Worm (Caenorhabditis elegans): ENCODE results near the gene cap-1.

Gene cap-1

DNA sequence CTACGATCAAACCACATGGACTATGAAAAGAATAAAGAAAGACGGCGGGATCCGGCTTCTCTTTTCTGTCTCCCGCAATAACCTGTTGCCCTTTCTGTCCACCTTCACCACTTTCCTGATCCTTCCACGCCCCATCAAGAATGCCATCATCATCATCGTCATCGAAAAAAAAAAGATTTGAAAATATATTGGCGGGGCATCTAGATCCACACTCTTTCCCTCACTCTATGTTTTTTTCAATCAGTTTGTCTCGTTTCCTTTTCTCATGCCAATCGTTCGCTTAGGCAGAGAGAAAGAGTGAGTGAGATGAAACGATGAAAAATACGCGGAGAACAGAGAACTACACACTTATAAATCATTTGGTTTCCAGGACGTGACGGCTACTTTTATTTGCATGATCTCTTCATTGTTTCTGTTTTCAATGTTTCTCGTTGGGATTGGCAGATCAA, 3.6 kb upstream of the cap-1 start (continued):
- TF ChIP-seq nhr-20 (tag; optimal IDR thresholded peaks at IDR 0.05) = peak; percentile 17
- no peak for TF ChIP-seq ceh-63 (GFP tag; optimal IDR thresholded peaks at IDR 0.05)
- TF ChIP-seq mef-2 (tag; optimal IDR thresholded peaks at IDR 0.05) = no peak
- no peak for TF ChIP-seq ceh-90 (tag; optimal IDR thresholded peaks at IDR 0.05)
- TF ChIP-seq ceh-82 (tag; optimal IDR thresholded peaks at IDR 0.05) = no peak
- no peak for TF ChIP-seq elt-2 (tag; optimal IDR thresholded peaks at IDR 0.05)
- TF ChIP-seq fkh-4 (tag; optimal IDR thresholded peaks at IDR 0.05; ENCODE audit: borderline replicate concordance) = no peak
- TF ChIP-seq sup-37 (GFP tag; optimal IDR thresholded peaks at IDR 0.05) = no peak
- TF ChIP-seq nhr-28 (tag; optimal IDR thresholded peaks at IDR 0.05) = no peak
- TF ChIP-seq nhr-76 (tag; optimal IDR thresholded peaks at IDR 0.05) = no peak
- no peak for TF ChIP-seq grh-1 (GFP tag; IDR thresholded peaks at IDR 0.05)
- no peak for TF ChIP-seq lin-15B (tag; optimal IDR thresholded peaks at IDR 0.05)
- TF ChIP-seq mab-9 (GFP tag; IDR thresholded peaks at IDR 0.05) = no peak
- TF ChIP-seq pag-3 (tag; optimal IDR thresholded peaks at IDR 0.05; ENCODE audit: borderline replicate concordance, insufficient read depth) = peak; percentile 57
- TF ChIP-seq egl-13 (tag; optimal IDR thresholded peaks at IDR 0.05) = no peak
- TF ChIP-seq tlp-1 (tag; optimal IDR thresholded peaks at IDR 0.05) = no peak
- no peak for TF ChIP-seq aly-2 (tag; optimal IDR thresholded peaks at IDR 0.05)
- TF ChIP-seq nhr-19 (GFP tag; conservative IDR thresholded peaks at IDR 0.05) = no peak
- no peak for TF ChIP-seq tbx-2 (tag; optimal IDR thresholded peaks at IDR 0.05)
- TF ChIP-seq efl-3 (GFP tag; optimal IDR thresholded peaks at IDR 0.05) = no peak
- TF ChIP-seq unc-98 (GFP tag; IDR thresholded peaks at IDR 0.05) = no peak
- no peak for TF ChIP-seq alr-1 (tag; optimal IDR thresholded peaks at IDR 0.05; ENCODE audit: borderline replicate concordance)
- peak; percentile 59 for TF ChIP-seq lin-14 (GFP tag; optimal IDR thresholded peaks at IDR 0.05)
- TF ChIP-seq zag-1 (tag; optimal IDR thresholded peaks at IDR 0.05) = no peak
- peak; percentile 32 for TF ChIP-seq nhr-71 (tag; optimal IDR thresholded peaks at IDR 0.05)
- no peak for TF ChIP-seq fos-1 (tag; optimal IDR thresholded peaks at IDR 0.05)
- no peak for TF ChIP-seq F16B12.6 (tag; optimal IDR thresholded peaks at IDR 0.05)
- TF ChIP-seq fkh-8 (tag; optimal IDR thresholded peaks at IDR 0.05) = no peak
- TF ChIP-seq nhr-84 (tag; optimal IDR thresholded peaks at IDR 0.05) = no peak
- no peak for TF ChIP-seq nhr-77 (tag; optimal IDR thresholded peaks at IDR 0.05)
- TF ChIP-seq C34B4.2 (tag; optimal IDR thresholded peaks at IDR 0.05) = no peak
- TF ChIP-seq egl-27 (tag; optimal IDR thresholded peaks at IDR 0.05) = no peak
- TF ChIP-seq snu-23 (GFP tag; optimal IDR thresholded peaks at IDR 0.05) = peak; percentile 34
- no peak for TF ChIP-seq ama-1 (optimal IDR thresholded peaks at IDR 0.05)
- TF ChIP-seq ceh-88 (GFP tag; IDR thresholded peaks at IDR 0.05) = no peak
- no peak for TF ChIP-seq ces-1 (GFP tag; optimal IDR thresholded peaks at IDR 0.05)
- TF ChIP-seq pax-3 (tag; optimal IDR thresholded peaks at IDR 0.05) = no peak
- no peak for TF ChIP-seq sptf-1 (tag; optimal IDR thresholded peaks at IDR 0.05)
- TF ChIP-seq unc-62 (GFP tag; optimal IDR thresholded peaks at IDR 0.05) = no peak
- TF ChIP-seq C16A3.4 (tag; optimal IDR thresholded peaks at IDR 0.05) = no peak
- TF ChIP-seq nhr-90 (tag; optimal IDR thresholded peaks at IDR 0.05; ENCODE audit: poor library complexity) = no peak
- peak; percentile 29 for TF ChIP-seq mep-1 (tag; optimal IDR thresholded peaks at IDR 0.05)
- TF ChIP-seq C04F5.9 (tag; optimal IDR thresholded peaks at IDR 0.05) = no peak
- no peak for TF ChIP-seq ets-5 (GFP tag; IDR thresholded peaks at IDR 0.05)
- no peak for TF ChIP-seq sox-4 (tag; optimal IDR thresholded peaks at IDR 0.05)
- no peak for TF ChIP-seq unc-130 (tag; optimal IDR thresholded peaks at IDR 0.05)
- peak; percentile 68 for TF ChIP-seq nhr-85 (tag)
- no peak for TF ChIP-seq lin-39 (tag; optimal IDR thresholded peaks at IDR 0.05)
- TF ChIP-seq hlh-4 (tag; optimal IDR thresholded peaks at IDR 0.05) = no peak
- TF ChIP-seq hlh-17 (GFP tag; optimal IDR thresholded peaks at IDR 0.05; ENCODE audit: borderline replicate concordance) = no peak
- TF ChIP-seq nhr-237 (tag; optimal IDR thresholded peaks at IDR 0.05) = no peak
- no peak for TF ChIP-seq zip-4 (GFP tag; optimal IDR thresholded peaks at IDR 0.05)
- no peak for TF ChIP-seq isw-1 (GFP tag; IDR thresholded peaks at IDR 0.05)
- TF ChIP-seq ceh-8 (GFP tag; optimal IDR thresholded peaks at IDR 0.05) = no peak

Data from whole organism, L1 larva.